Worm (Caenorhabditis elegans) whole organism, L2 larva: ENCODE data around the gene myrf-1.

Experiments
- C34F6.9 ChIP-seq: fragments of 150-350 bp; optimal IDR thresholded peaks from 2 replicates; lab custom pipeline; 2014; ENCODE audit warnings: missing biosample characterization, missing genetic modification characterization
- F13H6.1 ChIP-seq: sonication (generic microtip); optimal IDR thresholded peaks from 2 replicates; lab custom pipeline; 2016; ENCODE audit warnings: missing genetic modification characterization, missing compliant biosample characterization
- R02D3.7 ChIP-seq: fragments of 150-350 bp; optimal IDR thresholded peaks from 2 replicates; lab custom pipeline; 2014; ENCODE audit warnings: missing biosample characterization, missing genetic modification characterization
- Y55F3AM.14 ChIP-seq: fragments of 200-800 bp; sonication (Bioruptor generic); optimal IDR thresholded peaks from 2 replicates; lab custom pipeline; 2018; ENCODE audit warnings: mild to moderate bottlenecking, missing genetic modification characterization, missing compliant biosample characterization
- ZK546.5 ChIP-seq: sonication (generic microtip); optimal IDR thresholded peaks from 2 replicates; lab custom pipeline; 2017; ENCODE audit warnings: missing biosample characterization, missing genetic modification characterization
- ama-1 ChIP-seq: fragments of 150-350 bp; optimal IDR thresholded peaks from 2 replicates; lab custom pipeline; 2018; ENCODE audit warnings: inconsistent platforms
- blmp-1 ChIP-seq: sonication (generic microtip); optimal IDR thresholded peaks from 2 replicates; lab custom pipeline; 2017; ENCODE audit warnings: missing genetic modification characterization, mild to moderate bottlenecking, missing compliant biosample characterization, antibody characterized with exemption, moderate library complexity; ENCODE audit not compliant: insufficient read depth
- ceh-16 ChIP-seq: fragments of 150-350 bp; optimal IDR thresholded peaks from 2 replicates; lab custom pipeline; 2014; ENCODE audit warnings: missing biosample characterization, missing genetic modification characterization
- ceh-82 ChIP-seq: fragments of 150-350 bp; optimal IDR thresholded peaks from 2 replicates; lab custom pipeline; 2014; ENCODE audit warnings: missing biosample characterization, missing genetic modification characterization
- crh-2 ChIP-seq: sonication (generic microtip); optimal IDR thresholded peaks from 2 replicates; lab custom pipeline; 2017; ENCODE audit warnings: missing biosample characterization, missing genetic modification characterization
- dmd-4 ChIP-seq: sonication (generic microtip); optimal IDR thresholded peaks from 2 replicates; lab custom pipeline; 2017; ENCODE audit warnings: missing biosample characterization, missing genetic modification characterization
- egl-27 ChIP-seq: sonication (generic microtip); optimal IDR thresholded peaks from 3 replicates; lab custom pipeline; 2017; ENCODE audit warnings: missing biosample characterization, missing genetic modification reagents, missing genetic modification characterization
- elt-1 ChIP-seq: fragments of 150-350 bp; optimal IDR thresholded peaks from 2 replicates; lab custom pipeline; 2014; ENCODE audit warnings: missing biosample characterization, missing genetic modification characterization
- elt-3 ChIP-seq: sonication (generic microtip); optimal IDR thresholded peaks from 2 replicates; lab custom pipeline; 2017; ENCODE audit warnings: missing biosample characterization, missing genetic modification characterization
- gmeb-1 ChIP-seq: fragments of 150-350 bp; optimal IDR thresholded peaks from 2 replicates; lab custom pipeline; 2014; ENCODE audit warnings: missing biosample characterization, missing genetic modification characterization
- lsy-2 ChIP-seq, 2 experiments: fragments of 150-350 bp in 1 of 2; sonication (generic microtip) in 1 of 2; optimal IDR thresholded peaks; 2 replicates each; lab custom pipeline; 2014 to 2017; ENCODE audit warnings: missing biosample characterization in 2 of 2, missing genetic modification characterization in 2 of 2
- mab-5 ChIP-seq: fragments of 150-350 bp; optimal IDR thresholded peaks from 2 replicates; lab custom pipeline; 2014; ENCODE audit warnings: missing biosample characterization, missing genetic modification characterization
- mbf-1 ChIP-seq: sonication (generic microtip); optimal IDR thresholded peaks from 2 replicates; lab custom pipeline; 2017; ENCODE audit warnings: missing biosample characterization, missing genetic modification characterization
- mdl-1 ChIP-seq, 2 experiments: fragments of 150-350 bp in 1 of 2; sonication (generic microtip) in 1 of 2; optimal IDR thresholded peaks; 2 replicates each; lab custom pipeline; 2017; ENCODE audit warnings: missing biosample characterization in 2 of 2, missing genetic modification characterization in 2 of 2
- nhr-11 ChIP-seq: fragments of 150-350 bp; optimal IDR thresholded peaks from 2 replicates; lab custom pipeline; 2014; ENCODE audit warnings: missing biosample characterization, missing genetic modification characterization
- nhr-129 ChIP-seq: fragments of 150-350 bp; optimal IDR thresholded peaks from 2 replicates; lab custom pipeline; 2014; ENCODE audit warnings: missing biosample characterization, missing genetic modification characterization
- nhr-23 ChIP-seq: fragments of 150-350 bp; optimal IDR thresholded peaks from 2 replicates; lab custom pipeline; 2014; ENCODE audit warnings: missing biosample characterization, missing genetic modification reagents, missing genetic modification characterization
- nhr-237 ChIP-seq: fragments of 150-350 bp; optimal IDR thresholded peaks from 2 replicates; lab custom pipeline; 2014; ENCODE audit warnings: missing biosample characterization, missing genetic modification characterization
- nhr-25 ChIP-seq: fragments of 150-350 bp; sonication (generic microtip); optimal IDR thresholded peaks from 3 replicates; lab custom pipeline; 2014; ENCODE audit warnings: missing biosample characterization, missing genetic modification characterization
- nhr-6 ChIP-seq: fragments of 150-350 bp; optimal IDR thresholded peaks from 2 replicates; lab custom pipeline; 2014; ENCODE audit warnings: missing biosample characterization, missing genetic modification characterization
- nhr-77 ChIP-seq: fragments of 150-350 bp; optimal IDR thresholded peaks from 2 replicates; lab custom pipeline; 2014; ENCODE audit warnings: missing biosample characterization, missing genetic modification characterization
- peb-1 ChIP-seq: fragments of 150-350 bp; optimal IDR thresholded peaks from 2 replicates; lab custom pipeline; 2014; ENCODE audit warnings: missing biosample characterization, missing genetic modification characterization
- sem-4 ChIP-seq: fragments of 150-350 bp; optimal IDR thresholded peaks from 2 replicates; lab custom pipeline; 2014; ENCODE audit warnings: missing biosample characterization, missing genetic modification reagents, missing genetic modification characterization
- skn-1 ChIP-seq: sonication (generic microtip); optimal IDR thresholded peaks from 2 replicates; lab custom pipeline; 2017; ENCODE audit warnings: missing biosample characterization, missing genetic modification characterization
- sma-3 ChIP-seq: sonication (generic microtip); optimal IDR thresholded peaks from 2 replicates; lab custom pipeline; 2016; ENCODE audit warnings: missing genetic modification reagents, missing genetic modification characterization, missing compliant biosample characterization
- sma-9 ChIP-seq, 2 experiments: fragments of 150-350 bp in 1 of 2; sonication (generic microtip) in 1 of 2; optimal IDR thresholded peaks; 2 replicates each; lab custom pipeline; 2014 to 2016; ENCODE audit warnings: missing genetic modification characterization in 2 of 2, mild to moderate bottlenecking in 1 of 2, missing biosample characterization in 1 of 2, missing compliant biosample characterization in 1 of 2, missing genetic modification reagents in 1 of 2, moderate library complexity in 1 of 2
- unc-39 ChIP-seq: fragments of 150-350 bp; optimal IDR thresholded peaks from 2 replicates; lab custom pipeline; 2014; ENCODE audit warnings: missing biosample characterization, missing genetic modification characterization
- unc-55 ChIP-seq: fragments of 150-350 bp; sonication (generic microtip); optimal IDR thresholded peaks from 3 replicates; lab custom pipeline; 2014; ENCODE audit warnings: missing biosample characterization, missing genetic modification reagents, missing genetic modification characterization
- unc-62 ChIP-seq: fragments of 150-350 bp; optimal IDR thresholded peaks from 2 replicates; lab custom pipeline; 2014; ENCODE audit warnings: missing biosample characterization, missing genetic modification reagents, missing genetic modification characterization
- zag-1 ChIP-seq: fragments of 150-350 bp; optimal IDR thresholded peaks from 2 replicates; lab custom pipeline; 2014; ENCODE audit warnings: missing biosample characterization, missing genetic modification characterization
- ztf-1 ChIP-seq: fragments of 200-800 bp; sonication (Bioruptor generic); conservative IDR thresholded peaks from 2 replicates; pipeline ENCODE4 v1.3.6; 2022; ENCODE audit warnings: missing genetic modification characterization, missing compliant biosample characterization
- ztf-11 ChIP-seq: sonication (generic microtip); optimal IDR thresholded peaks from 2 replicates; lab custom pipeline; 2017; ENCODE audit warnings: missing biosample characterization, missing genetic modification characterization
- ztf-4 ChIP-seq: fragments of 150-350 bp; optimal IDR thresholded peaks from 2 replicates; lab custom pipeline; 2014; ENCODE audit warnings: missing biosample characterization, missing genetic modification characterization

myrf-1 gene

DNA sequence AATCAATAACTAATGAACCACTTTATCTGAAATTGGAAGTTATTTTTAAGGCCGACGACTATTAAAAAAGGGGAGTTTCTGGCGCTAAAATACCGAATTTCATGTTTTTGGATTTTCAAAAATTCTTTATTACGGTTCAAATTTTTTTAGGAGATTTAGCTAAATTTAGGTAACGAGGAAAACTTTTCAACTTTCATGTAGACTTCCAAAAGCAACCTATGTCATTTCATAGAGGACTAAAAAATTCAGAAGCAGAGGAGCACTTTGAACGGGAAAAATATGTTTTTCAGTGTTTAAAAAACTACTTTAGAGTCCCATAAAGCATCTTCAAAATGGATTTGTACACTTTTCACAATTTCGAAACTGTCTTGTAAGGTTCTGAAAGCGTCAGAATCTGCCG, 11.0 kb upstream of the myrf-1 start:
- no peak for TF ChIP-seq lsy-2 (tag; optimal IDR thresholded peaks at IDR 0.05; lab: Kevin White, UChicago)
- no peak for TF ChIP-seq ztf-11 (tag; lab: Kevin White, UChicago)
- TF ChIP-seq nhr-77 (tag; lab: Kevin White, UChicago): no peak
- no peak for TF ChIP-seq mbf-1
- TF ChIP-seq, all 48 proteins: peak for 0

DNA sequence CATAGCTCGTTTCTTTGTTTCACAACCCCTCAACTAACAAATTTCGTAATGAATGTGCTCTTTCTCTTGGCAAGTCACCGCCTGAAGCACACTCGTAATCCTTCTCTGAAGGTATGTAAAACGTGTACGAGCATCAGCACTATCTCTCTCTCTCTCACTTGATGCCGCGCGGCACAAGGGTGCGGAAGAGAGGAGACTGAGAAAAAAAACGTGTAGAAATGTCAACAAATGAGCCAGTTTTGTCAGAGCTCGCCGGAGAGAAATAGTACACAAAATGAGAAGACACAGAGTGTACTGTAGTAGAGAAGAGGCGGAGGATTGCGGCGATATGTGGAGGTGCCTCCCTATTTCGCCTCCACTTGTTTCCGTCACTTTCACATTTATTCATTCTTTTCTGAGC, 7.9 kb upstream of the myrf-1 start, which contains the start of gene F59B10.3:
TSS of gene F59B10.3 (plus strand) at position 301 of the 400 bp plus-strand sequence.
- TF ChIP-seq elt-1 (no peak), nhr-11 (tag; lab: Kevin White, UChicago) (no peak), ceh-82 (no peak), sma-3 (GFP tag; lab: Kevin White, UChicago) (no peak), dmd-4 (tag; lab: Kevin White, UChicago) (no peak), nhr-77 (tag; lab: Kevin White, UChicago) (no peak), peb-1 (no peak), F13H6.1 (peak; percentile 25)

DNA sequence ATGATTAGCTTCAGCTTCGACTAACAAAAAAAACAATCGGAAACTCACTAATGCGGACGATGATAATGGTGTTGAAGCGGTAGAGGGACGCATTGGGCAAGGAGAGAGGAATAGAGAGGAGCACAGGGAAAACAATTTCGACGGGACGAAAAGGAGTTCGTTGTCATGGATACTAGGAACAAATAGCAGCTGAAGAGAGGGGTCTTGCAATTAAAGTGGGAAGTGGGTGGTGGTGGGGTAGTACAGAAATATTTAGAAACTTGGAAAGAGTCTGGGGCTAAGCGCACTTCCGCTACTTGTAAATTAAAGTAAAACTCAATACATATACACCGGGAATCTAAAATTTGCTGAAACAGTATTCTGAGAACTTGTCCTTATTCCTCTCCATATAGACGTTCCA, 7.4 kb upstream of the myrf-1 start, which contains the start of gene F59B10.2:
TSS of gene F59B10.2 (minus strand) at position 101 of the 400 bp plus-strand sequence.
- TF ChIP-seq ZK546.5 (tag; lab: Kevin White, UChicago): no peak
- TF ChIP-seq R02D3.7 (tag; lab: Kevin White, UChicago): no peak
- TF ChIP-seq skn-1: no peak
- TF ChIP-seq unc-39 (tag; lab: Kevin White, UChicago): no peak
- no peak for TF ChIP-seq elt-3 (tag; lab: Kevin White, UChicago)
- TF ChIP-seq dmd-4 (tag; lab: Kevin White, UChicago): no peak
- no peak for TF ChIP-seq nhr-23 (tag; lab: Kevin White, UChicago)
- no peak for TF ChIP-seq mdl-1 (tag; optimal IDR thresholded peaks at IDR 0.05; lab: Kevin White, UChicago)
- no peak for TF ChIP-seq nhr-129 (tag; lab: Kevin White, UChicago)
- TF ChIP-seq nhr-11 (tag; lab: Kevin White, UChicago): no peak
- no peak for TF ChIP-seq ztf-4 (tag; lab: Kevin White, UChicago)
- no peak for TF ChIP-seq gmeb-1
- TF ChIP-seq unc-62: no peak
- no peak for TF ChIP-seq peb-1
- no peak for TF ChIP-seq mab-5 (tag; lab: Kevin White, UChicago)
- no peak for TF ChIP-seq egl-27 (tag; lab: Kevin White, UChicago)
- TF ChIP-seq ztf-1 (GFP tag; lab: Robert Waterston, UW): no peak
- no peak for TF ChIP-seq nhr-237 (tag; lab: Kevin White, UChicago)
- TF ChIP-seq elt-1: no peak

DNA sequence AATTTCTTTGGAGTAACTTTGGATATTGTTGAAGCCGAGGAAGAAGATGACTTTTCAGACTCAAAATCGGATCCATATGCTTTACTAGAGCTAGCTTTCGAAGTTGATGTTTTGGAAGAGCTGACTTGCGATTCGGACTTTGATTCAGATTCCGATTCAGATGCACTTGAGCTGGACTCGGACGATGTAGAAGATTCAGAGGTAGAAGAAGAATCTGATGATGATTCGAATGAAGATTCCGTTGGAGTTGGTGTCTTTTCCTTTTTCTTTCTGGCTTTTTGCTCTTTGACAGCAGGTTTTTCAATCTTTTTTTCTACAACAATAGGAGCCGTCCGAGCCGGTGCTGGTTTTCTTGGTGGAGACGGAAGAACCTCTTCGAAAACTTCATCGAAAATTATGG, 5.6 kb upstream of the myrf-1 start:
- TF ChIP-seq sma-9 (GFP tag; optimal IDR thresholded peaks at IDR 0.05; lab: Kevin White, UChicago) (no peak), sma-9 (tag; optimal IDR thresholded peaks at IDR 0.05; lab: Kevin White, UChicago) (no peak), F13H6.1 (no peak), ztf-1 (GFP tag; lab: Robert Waterston, UW) (no peak), R02D3.7 (tag; lab: Kevin White, UChicago) (no peak), nhr-25 (no peak), ceh-82 (no peak), ceh-16 (tag; lab: Kevin White, UChicago) (no peak), egl-27 (tag; lab: Kevin White, UChicago) (no peak), elt-3 (tag; lab: Kevin White, UChicago) (no peak), crh-2 (tag; lab: Kevin White, UChicago) (no peak), nhr-11 (tag; lab: Kevin White, UChicago) (no peak), nhr-237 (tag; lab: Kevin White, UChicago) (no peak)

DNA sequence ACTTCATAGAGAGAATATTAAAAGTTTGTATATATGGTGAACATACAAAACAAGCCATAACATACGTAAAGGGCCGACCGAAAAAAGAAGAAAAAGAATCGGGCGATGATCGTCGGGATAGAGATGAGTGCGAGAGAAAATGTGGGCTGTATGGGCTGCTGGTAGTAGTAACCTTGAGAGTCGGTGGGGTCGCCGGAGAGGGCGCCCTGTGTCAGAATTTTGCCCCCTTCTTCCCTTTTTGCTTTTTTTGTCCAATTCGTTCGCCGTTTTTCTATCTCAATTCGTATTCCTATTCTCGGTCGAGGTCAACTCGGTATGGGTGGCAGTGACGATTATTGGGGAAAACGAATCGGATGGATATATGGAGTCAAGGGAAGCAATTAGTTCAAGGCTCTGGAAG, 3.6 kb upstream of the myrf-1 start:
- TF ChIP-seq sma-9 (GFP tag; optimal IDR thresholded peaks at IDR 0.05; lab: Kevin White, UChicago): peak; percentile 33
- no peak for TF ChIP-seq sma-9 (tag; optimal IDR thresholded peaks at IDR 0.05; lab: Kevin White, UChicago)
- TF ChIP-seq ztf-4 (tag; lab: Kevin White, UChicago): no peak
- TF ChIP-seq ceh-16 (tag; lab: Kevin White, UChicago): peak; percentile 25
- TF ChIP-seq nhr-25: peak; percentile 1
- no peak for TF ChIP-seq blmp-1

DNA sequence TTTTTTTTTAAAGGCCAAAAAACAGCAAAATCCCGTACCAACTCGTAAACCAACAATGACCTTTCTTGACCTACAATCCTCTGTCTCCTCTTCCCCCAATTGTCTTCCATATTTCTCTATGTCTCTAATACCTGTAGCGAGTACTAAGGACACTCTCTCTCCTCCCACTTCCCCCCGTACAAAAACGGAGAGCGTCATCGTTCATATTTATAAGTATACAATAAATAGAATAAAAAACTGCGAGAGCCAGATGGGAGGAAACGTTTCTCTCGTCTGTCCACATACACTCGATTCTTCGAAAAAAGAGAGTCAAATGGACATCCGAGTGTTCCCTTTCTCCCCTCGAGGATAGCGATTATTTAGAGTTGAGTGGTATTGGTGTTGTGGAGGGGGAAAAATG, 2.4 kb upstream of the myrf-1 start:
- TF ChIP-seq Y55F3AM.14 (GFP tag; lab: Kevin White, UChicago) (no peak), mdl-1 (tag; optimal IDR thresholded peaks at IDR 0.05; lab: Kevin White, UChicago) (no peak), nhr-237 (tag; lab: Kevin White, UChicago) (no peak), nhr-25 (peak; percentile 3), nhr-6 (tag; lab: Kevin White, UChicago) (peak; percentile 25), nhr-77 (tag; lab: Kevin White, UChicago) (no peak), sem-4 (tag; lab: Kevin White, UChicago) (peak; percentile 0), blmp-1 (no peak), egl-27 (tag; lab: Kevin White, UChicago) (peak; percentile 14), ama-1 (lab: Kevin White, UChicago) (no peak), unc-55 (GFP tag; lab: Kevin White, UChicago) (peak; percentile 13), zag-1 (no peak), F13H6.1 (peak; percentile 30), crh-2 (tag; lab: Kevin White, UChicago) (no peak), C34F6.9 (tag; lab: Kevin White, UChicago) (peak; percentile 23), ztf-4 (tag; lab: Kevin White, UChicago) (no peak), sma-9 (GFP tag; optimal IDR thresholded peaks at IDR 0.05; lab: Kevin White, UChicago) (peak; percentile 44), sma-9 (tag; optimal IDR thresholded peaks at IDR 0.05; lab: Kevin White, UChicago) (no peak)
